Fruit fly (Drosophila melanogaster) whole organism, embryonic: ENCODE data around the gene CG9760.

Source experiments
- ATbp ChIP-seq: fragments of 200-800 bp; sonication (Bioruptor generic); optimal IDR thresholded peaks from 2 replicates; lab custom pipeline; 2017; ENCODE audit warnings: missing biosample characterization, mild to moderate bottlenecking, missing genetic modification characterization, missing genetic modification reagents
- Ada2b ChIP-seq: fragments of 200-800 bp; sonication (Bioruptor generic); IDR thresholded peaks from 2 replicates; pipeline ENCODE4 v1.3.6; 2022; ENCODE audit warnings: missing biosample characterization, missing genetic modification characterization
- CG11504 ChIP-seq: fragments of 200-800 bp; sonication (Bioruptor generic); optimal IDR thresholded peaks from 3 replicates; lab custom pipeline; 2019; ENCODE audit warnings: missing biosample characterization, mild to moderate bottlenecking, missing genetic modification characterization, moderate library complexity
- CG11696 ChIP-seq: fragments of 200-800 bp; sonication (Bioruptor generic); IDR thresholded peaks from 2 replicates; pipeline ENCODE4 v1.3.6; 2022; ENCODE audit warnings: missing biosample characterization, missing genetic modification characterization
- CG12769 ChIP-seq: fragments of 200-800 bp; sonication (Bioruptor generic); optimal IDR thresholded peaks from 2 replicates; lab custom pipeline; 2019; ENCODE audit warnings: missing biosample characterization, mild to moderate bottlenecking, missing genetic modification characterization, moderate library complexity
- CG13123 ChIP-seq: fragments of 200-800 bp; sonication (Bioruptor generic); optimal IDR thresholded peaks from 2 replicates; lab custom pipeline; 2016; ENCODE audit warnings: missing biosample characterization, missing genetic modification characterization
- CG13424 ChIP-seq: fragments of 200-800 bp; sonication (Bioruptor generic); optimal IDR thresholded peaks from 2 replicates; lab custom pipeline; 2019; ENCODE audit warnings: missing biosample characterization, mild to moderate bottlenecking, missing genetic modification characterization, moderate library complexity
- CG14050 ChIP-seq: fragments of 200-800 bp; sonication (Bioruptor generic); IDR thresholded peaks from 3 replicates; pipeline ENCODE4 v1.3.6; 2022; ENCODE audit warnings: missing biosample characterization, missing genetic modification characterization
- CG14710 ChIP-seq: fragments of 200-800 bp; sonication (Bioruptor generic); optimal IDR thresholded peaks from 3 replicates; lab custom pipeline; 2019; ENCODE audit warnings: missing biosample characterization, mild to moderate bottlenecking, missing genetic modification characterization, moderate library complexity
- CG15601 ChIP-seq: fragments of 200-800 bp; sonication (Bioruptor generic); optimal IDR thresholded peaks from 3 replicates; lab custom pipeline; 2019; ENCODE audit warnings: missing biosample characterization, mild to moderate bottlenecking, missing genetic modification characterization, moderate library complexity
- CG1603 ChIP-seq: fragments of 200-800 bp; sonication (Bioruptor generic); optimal IDR thresholded peaks from 2 replicates; lab custom pipeline; 2019; ENCODE audit warnings: missing biosample characterization, mild to moderate bottlenecking, missing genetic modification characterization, moderate library complexity
- CG18599 ChIP-seq: fragments of 200-800 bp; sonication (Bioruptor generic); optimal IDR thresholded peaks from 3 replicates; lab custom pipeline; 2017; ENCODE audit warnings: missing biosample characterization, missing genetic modification characterization, mild to moderate bottlenecking, moderate library complexity, missing genetic modification reagents
- CG32772 ChIP-seq: fragments of 200-800 bp; sonication (Bioruptor generic); IDR thresholded peaks from 2 replicates; pipeline ENCODE4 v1.3.6; 2022; ENCODE audit warnings: missing biosample characterization, missing genetic modification characterization
- CG3407 ChIP-seq: fragments of 200-800 bp; sonication (Bioruptor generic); optimal IDR thresholded peaks from 2 replicates; lab custom pipeline; 2018; ENCODE audit warnings: missing biosample characterization, mild to moderate bottlenecking, missing genetic modification characterization
- CG4730 ChIP-seq: fragments of 200-800 bp; sonication (Bioruptor generic); IDR thresholded peaks from 2 replicates; pipeline ENCODE4 v1.3.6; 2022; ENCODE audit warnings: missing biosample characterization, missing genetic modification characterization
- CG6175 ChIP-seq: fragments of 200-800 bp; sonication (Bioruptor generic); IDR thresholded peaks from 3 replicates; pipeline ENCODE4 v1.3.6; 2022; ENCODE audit warnings: missing biosample characterization, missing genetic modification characterization
- CG6683 ChIP-seq: fragments of 200-800 bp; sonication (Bioruptor generic); optimal IDR thresholded peaks from 2 replicates; lab custom pipeline; 2017; ENCODE audit warnings: missing biosample characterization, mild to moderate bottlenecking, missing genetic modification characterization, missing genetic modification reagents
- CG7372 ChIP-seq: fragments of 200-800 bp; sonication (Bioruptor generic); IDR thresholded peaks from 2 replicates; pipeline ENCODE4 v1.3.6; 2022; ENCODE audit warnings: missing biosample characterization, missing genetic modification characterization
- CG7786 ChIP-seq: fragments of 200-800 bp; sonication (Bioruptor generic); optimal IDR thresholded peaks from 2 replicates; lab custom pipeline; 2016; ENCODE audit warnings: missing biosample characterization, missing genetic modification characterization
- CG7839 ChIP-seq: fragments of 200-800 bp; sonication (Bioruptor generic); optimal IDR thresholded peaks from 3 replicates; lab custom pipeline; 2018; ENCODE audit warnings: missing biosample characterization, mild to moderate bottlenecking, missing genetic modification characterization, moderate library complexity
- CG8290 ChIP-seq, 3 experiments: fragments of 200-800 bp; sonication (Bioruptor generic); optimal IDR thresholded peaks; 2 replicates each; lab custom pipeline; 2016 to 2019; ENCODE audit warnings: missing biosample characterization in 3 of 3, missing genetic modification characterization in 3 of 3, mild to moderate bottlenecking in 2 of 3, moderate library complexity in 1 of 3
- CG8478 ChIP-seq: fragments of >200 bp; optimal IDR thresholded peaks from 2 replicates; lab custom pipeline; 2018
- CG8765 ChIP-seq: fragments of 200-800 bp; sonication (Bioruptor generic); IDR thresholded peaks from 2 replicates; pipeline ENCODE4 v1.3.6; 2022; ENCODE audit warnings: missing biosample characterization, missing genetic modification characterization
- CG8944 ChIP-seq: fragments of 200-800 bp; sonication (Bioruptor generic); optimal IDR thresholded peaks from 3 replicates; lab custom pipeline; 2016; ENCODE audit warnings: missing biosample characterization, missing genetic modification characterization
- D ChIP-seq, 2 experiments: fragments of 200-800 bp in 1 of 2; fragments of >200 bp in 1 of 2; sonication (Bioruptor generic) in 1 of 2; optimal IDR thresholded peaks; 2 replicates in 1 of 2; 3 replicates in 1 of 2; lab custom pipeline; 2017; ENCODE audit warnings: mild to moderate bottlenecking in 1 of 2, missing biosample characterization in 1 of 2, missing genetic modification characterization in 1 of 2, missing genetic modification reagents in 1 of 2
- Dbx ChIP-seq: fragments of 200-800 bp; sonication (Bioruptor generic); IDR thresholded peaks from 3 replicates; pipeline ENCODE4 v1.3.6; 2022; ENCODE audit warnings: missing biosample characterization, missing genetic modification characterization
- Elba2 ChIP-seq: fragments of 200-800 bp; sonication (Bioruptor generic); optimal IDR thresholded peaks from 3 replicates; lab custom pipeline; 2016; ENCODE audit warnings: missing biosample characterization, missing genetic modification characterization
- Fer3 ChIP-seq: fragments of 200-800 bp; sonication (Bioruptor generic); optimal IDR thresholded peaks from 2 replicates; lab custom pipeline; 2018; ENCODE audit warnings: missing biosample characterization, mild to moderate bottlenecking, missing genetic modification characterization, moderate library complexity
- Gsc ChIP-seq: fragments of 200-800 bp; sonication (Bioruptor generic); IDR thresholded peaks from 2 replicates; pipeline ENCODE4 v1.3.6; 2022; ENCODE audit warnings: missing biosample characterization, missing genetic modification characterization
- Gug ChIP-seq: fragments of 200-800 bp; sonication (Bioruptor generic); IDR thresholded peaks from 4 replicates; pipeline ENCODE4 v1.3.6; 2022; ENCODE audit warnings: missing biosample characterization, missing genetic modification characterization
- Hmr ChIP-seq: fragments of 200-800 bp; sonication (Bioruptor generic); optimal IDR thresholded peaks from 3 replicates; lab custom pipeline; 2017; ENCODE audit warnings: mild to moderate bottlenecking, missing biosample characterization, missing genetic modification reagents, missing genetic modification characterization
- Hr39 ChIP-seq: fragments of >200 bp; optimal IDR thresholded peaks from 2 replicates; lab custom pipeline; 2017
- Nf-YC ChIP-seq: fragments of 200-800 bp; optimal IDR thresholded peaks from 3 replicates; lab custom pipeline; 2019; ENCODE audit warnings: missing biosample characterization, mild to moderate bottlenecking, missing genetic modification characterization, moderate library complexity
- Optix ChIP-seq: fragments of 200-800 bp; sonication (Bioruptor generic); IDR thresholded peaks from 3 replicates; pipeline ENCODE4 v1.3.6; 2022; ENCODE audit warnings: missing biosample characterization, missing genetic modification characterization
- Scr ChIP-seq: fragments of 200-800 bp; sonication (Bioruptor generic); IDR thresholded peaks from 2 replicates; pipeline ENCODE4 v1.3.6; 2022; ENCODE audit warnings: missing biosample characterization, missing genetic modification characterization; ENCODE audit not compliant: partially characterized antibody
- al ChIP-seq: fragments of 200-800 bp; sonication (Bioruptor generic); IDR thresholded peaks from 2 replicates; pipeline ENCODE4 v1.3.6; 2022; ENCODE audit warnings: missing biosample characterization, missing genetic modification characterization
- cas ChIP-seq: fragments of 200-800 bp; sonication (Bioruptor generic); IDR thresholded peaks from 2 replicates; pipeline ENCODE4 v1.3.6; 2022; ENCODE audit warnings: missing biosample characterization, missing genetic modification characterization
- cg ChIP-seq: fragments of 200-800 bp; sonication (Bioruptor generic); optimal IDR thresholded peaks from 3 replicates; lab custom pipeline; 2019; ENCODE audit warnings: missing biosample characterization, mild to moderate bottlenecking, missing genetic modification characterization, moderate library complexity
- fd102C ChIP-seq: fragments of 200-800 bp; sonication (Bioruptor generic); optimal IDR thresholded peaks from 2 replicates; lab custom pipeline; 2018; ENCODE audit warnings: missing biosample characterization, mild to moderate bottlenecking, missing genetic modification characterization, moderate library complexity
- grau ChIP-seq: fragments of 200-800 bp; optimal IDR thresholded peaks from 3 replicates; lab custom pipeline; 2019; ENCODE audit warnings: missing biosample characterization, mild to moderate bottlenecking, missing genetic modification characterization, moderate library complexity
- kay ChIP-seq: fragments of 200-800 bp; sonication (Bioruptor generic); optimal IDR thresholded peaks from 2 replicates; lab custom pipeline; 2016; ENCODE audit warnings: missing biosample characterization, missing genetic modification characterization
- klu ChIP-seq: fragments of 200-800 bp; sonication (Bioruptor generic); IDR thresholded peaks from 2 replicates; pipeline ENCODE4 v1.3.6; 2022; ENCODE audit warnings: missing biosample characterization, missing genetic modification characterization
- mam ChIP-seq: fragments of 200-800 bp; sonication (Bioruptor generic); optimal IDR thresholded peaks from 3 replicates; lab custom pipeline; 2016; ENCODE audit warnings: missing biosample characterization, missing genetic modification characterization
- pb ChIP-seq: fragments of 200-800 bp; sonication (Bioruptor generic); optimal IDR thresholded peaks from 3 replicates; lab custom pipeline; 2016; ENCODE audit warnings: missing biosample characterization, missing genetic modification characterization
- row ChIP-seq: fragments of 200-800 bp; sonication (Bioruptor generic); IDR thresholded peaks from 3 replicates; pipeline ENCODE4 v1.3.6; 2022; ENCODE audit warnings: missing biosample characterization, missing genetic modification characterization
- sc ChIP-seq, 3 experiments: fragments of >200 bp in 2 of 3; fragments of 200-800 bp in 1 of 3; sonication (Bioruptor generic) in 1 of 3; optimal IDR thresholded peaks; 2 replicates in 2 of 3; 3 replicates in 1 of 3; lab custom pipeline; 2017; ENCODE audit warnings: mild to moderate bottlenecking in 1 of 3, missing biosample characterization in 1 of 3, missing genetic modification characterization in 1 of 3, missing genetic modification reagents in 1 of 3
- sd ChIP-seq: fragments of 200-800 bp; sonication (Bioruptor generic); optimal IDR thresholded peaks from 3 replicates; lab custom pipeline; 2018; ENCODE audit warnings: missing biosample characterization, mild to moderate bottlenecking, missing genetic modification characterization, moderate library complexity
- slou ChIP-seq: fragments of 200-800 bp; sonication (Bioruptor generic); optimal IDR thresholded peaks from 3 replicates; lab custom pipeline; 2016; ENCODE audit warnings: missing biosample characterization, missing genetic modification characterization
- stwl ChIP-seq: fragments of 200-800 bp; sonication (Bioruptor generic); optimal IDR thresholded peaks from 3 replicates; lab custom pipeline; 2018; ENCODE audit warnings: missing biosample characterization, mild to moderate bottlenecking, missing genetic modification characterization, moderate library complexity
- yki ChIP-seq: fragments of >200 bp; optimal IDR thresholded peaks from 3 replicates; lab custom pipeline; 2018

Gene CG9760

dm6 chr3L:12178847-12179437, 15.4 kb upstream of the CG9760 start (continued):
- no peak for TF ChIP-seq CG7372 (GFP tag; lab: Robert Waterston, UW)
- peak; percentile 33 for TF ChIP-seq sd (tag; lab: Kevin White, UChicago)
- no peak for TF ChIP-seq cas (GFP tag; lab: Robert Waterston, UW)
- TF ChIP-seq CG7839 (tag; lab: Kevin White, UChicago) = peak; percentile 3
- TF ChIP-seq slou (GFP tag; lab: Kevin White, UChicago) = no peak
- peak; percentile 4 for TF ChIP-seq mam
- peak; percentile 6 for TF ChIP-seq pb
- TF ChIP-seq Hr39 = no peak
- TF ChIP-seq kay (GFP tag; lab: Kevin White, UChicago) = peak; percentile 5
- TF ChIP-seq CG11696 (GFP tag; lab: Robert Waterston, UW) = peak; percentile 80
- no peak for TF ChIP-seq CG3407 (GFP tag; lab: Kevin White, UChicago)
- peak; percentile 31; the same call in 1 of the 4 replicates for TF ChIP-seq Gug (GFP tag; lab: Robert Waterston, UW)
- TF ChIP-seq stwl (tag; lab: Kevin White, UChicago) = no peak
- peak; percentile 22 for TF ChIP-seq CG7786 (GFP tag; lab: Kevin White, UChicago)
- TF ChIP-seq Fer3 (tag; lab: Kevin White, UChicago) = no peak
- no peak for TF ChIP-seq CG14050 (GFP tag; lab: Robert Waterston, UW)
- TF ChIP-seq grau (tag; lab: Kevin White, UChicago) = peak; percentile 18
- no peak for TF ChIP-seq ATbp (GFP tag; lab: Kevin White, UChicago)
- TF ChIP-seq CG6175 (GFP tag; lab: Robert Waterston, UW) = 0 out of 3 replicates have a peak, but pooled peaks have one; percentile 25
- TF ChIP-seq Ada2b (GFP tag; lab: Robert Waterston, UW) = 0 out of 2 replicates have a peak, but pooled peaks have one; percentile 11
- no peak for TF ChIP-seq Scr (GFP tag; lab: Robert Waterston, UW)
- TF ChIP-seq Hmr (GFP tag; lab: Kevin White, UChicago) = peak; percentile 7
- no peak for TF ChIP-seq yki (lab: Kevin White, UChicago)
- no peak for TF ChIP-seq CG13123 (GFP tag; lab: Kevin White, UChicago)
- no peak for TF ChIP-seq klu (GFP tag; lab: Robert Waterston, UW)
- TF ChIP-seq CG32772 (GFP tag; lab: Robert Waterston, UW) = no peak
- TF ChIP-seq D (optimal IDR thresholded peaks at IDR 0.05; lab: Kevin White, UChicago) = no peak
- TF ChIP-seq D (GFP tag; optimal IDR thresholded peaks at IDR 0.05; lab: Kevin White, UChicago) = no peak
- no peak for TF ChIP-seq cg (GFP tag; lab: Kevin White, UChicago)
- TF ChIP-seq Elba2 (GFP tag; lab: Kevin White, UChicago) = no peak
- TF ChIP-seq Nf-YC (tag; lab: Kevin White, UChicago) = no peak
- TF ChIP-seq fd102C (GFP tag; lab: Kevin White, UChicago) = no peak
- TF ChIP-seq CG1603 = peak; percentile 10
- peak; percentile 50; the same call in 2 of the 3 replicates for TF ChIP-seq row
- no peak for TF ChIP-seq CG14710 (tag; lab: Kevin White, UChicago)
- TF ChIP-seq CG13424 = no peak
- TF ChIP-seq Dbx (GFP tag; lab: Robert Waterston, UW) = peak; percentile 29; the same call in 1 of the 3 replicates
- TF ChIP-seq sc (optimal IDR thresholded peaks at IDR 0.05; lab: Kevin White, UChicago) = no peak
- no peak for TF ChIP-seq sc (GFP tag; optimal IDR thresholded peaks at IDR 0.05; lab: Kevin White, UChicago)
- TF ChIP-seq CG8290 (GFP tag; optimal IDR thresholded peaks at IDR 0.05; lab: Kevin White, UChicago) = no peak
- peak in 1 of 2 experiments; percentile 53 for TF ChIP-seq CG8290 (tag; optimal IDR thresholded peaks at IDR 0.05; lab: Kevin White, UChicago)
- no peak for TF ChIP-seq Optix (GFP tag; lab: Robert Waterston, UW)
- peak; percentile 52 for TF ChIP-seq CG12769 (tag; lab: Kevin White, UChicago)
- TF ChIP-seq CG15601 (tag; lab: Kevin White, UChicago) = no peak
- peak; percentile 38 for TF ChIP-seq CG11504 (tag; lab: Kevin White, UChicago)
- no peak for TF ChIP-seq CG6683 (GFP tag; lab: Kevin White, UChicago)
- TF ChIP-seq al (GFP tag; lab: Robert Waterston, UW) = 0 out of 2 replicates have a peak, but pooled peaks have one; percentile 29
- TF ChIP-seq Gsc (GFP tag; lab: Robert Waterston, UW) = no peak
- no peak for TF ChIP-seq CG8765
- TF ChIP-seq CG8478 (lab: Kevin White, UChicago) = no peak
- no peak for TF ChIP-seq CG8944 (GFP tag; lab: Kevin White, UChicago)
- TF ChIP-seq CG18599 = peak; percentile 51
- no peak for TF ChIP-seq CG4730 (GFP tag; lab: Robert Waterston, UW)
